Worm (Caenorhabditis elegans): Measurements from ENCODE around the gene F11C7.6.

F11C7.6 gene

DNA sequence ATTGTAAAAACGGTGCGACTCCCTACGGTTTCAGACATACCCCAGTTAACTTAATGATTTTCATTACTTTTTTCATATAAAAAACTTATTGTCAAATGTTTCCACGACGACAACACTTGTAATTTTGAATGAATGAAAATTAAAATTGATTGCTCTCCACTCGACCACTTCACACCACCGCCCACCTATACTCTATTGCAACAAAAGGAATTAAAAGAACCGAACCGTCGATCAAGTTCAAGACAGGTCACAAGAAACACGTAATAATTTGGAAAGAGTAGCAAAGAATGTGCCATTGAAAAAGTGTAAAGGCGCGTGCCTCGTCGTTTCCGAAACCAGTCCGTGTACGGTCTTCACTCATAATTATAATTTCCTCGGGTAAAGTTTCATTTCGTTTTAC, 38.8 kb upstream of the F11C7.6 start, which contains the start of gene F10D7.11:
TSS of gene F10D7.11 (plus strand) at position 301 of the 400 bp plus-strand sequence.
- TF ChIP-seq hlh-13 (GFP tag; optimal IDR thresholded peaks at IDR 0.05) (no peak), hlh-15 (tag; optimal IDR thresholded peaks at IDR 0.05) (no peak)

DNA sequence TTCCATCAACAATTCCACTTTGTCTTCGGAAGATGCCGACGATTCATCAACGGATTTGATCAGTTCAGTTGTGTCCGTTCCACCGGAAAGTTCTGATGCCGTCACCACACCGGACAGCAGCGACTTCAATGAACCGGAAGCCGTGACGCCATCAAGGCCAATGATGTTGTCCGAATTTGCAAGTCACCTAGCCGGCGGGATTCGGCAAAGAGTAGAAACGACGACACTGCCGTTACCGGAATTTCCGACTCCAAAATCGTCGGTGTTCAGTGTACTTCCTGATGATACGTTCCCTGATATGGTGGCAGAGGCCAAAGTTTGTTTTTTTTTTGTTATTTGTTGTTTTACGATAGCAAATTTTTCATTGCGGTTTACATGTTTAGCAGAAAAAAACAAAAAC, 37.9 kb upstream of the F11C7.6 start:
- TF ChIP-seq ceh-22 (tag; optimal IDR thresholded peaks at IDR 0.05) = no peak
- TF ChIP-seq ceh-24 (tag; optimal IDR thresholded peaks at IDR 0.05) = no peak
- TF ChIP-seq fkh-10 (GFP tag; optimal IDR thresholded peaks at IDR 0.05) = no peak
- no peak for TF ChIP-seq K02D7.2 (tag; optimal IDR thresholded peaks at IDR 0.05)
- no peak for TF ChIP-seq ceh-19 (GFP tag; optimal IDR thresholded peaks at IDR 0.05)
- no peak for TF ChIP-seq ceh-31 (tag; optimal IDR thresholded peaks at IDR 0.05)
- no peak for TF ChIP-seq lim-6 (tag; optimal IDR thresholded peaks at IDR 0.05)
- TF ChIP-seq elt-2 (tag; optimal IDR thresholded peaks at IDR 0.05) = no peak
- TF ChIP-seq eyg-1 (tag; optimal IDR thresholded peaks at IDR 0.05) = no peak
- TF ChIP-seq pax-1 (tag; optimal IDR thresholded peaks at IDR 0.05) = no peak
- no peak for TF ChIP-seq ceh-14 (tag; optimal IDR thresholded peaks at IDR 0.05)
- TF ChIP-seq ceh-18 (tag; optimal IDR thresholded peaks at IDR 0.05) = no peak
- TF ChIP-seq pqm-1 (tag; optimal IDR thresholded peaks at IDR 0.05) = no peak
- TF ChIP-seq pha-4 (tag; optimal IDR thresholded peaks at IDR 0.05) = no peak

DNA sequence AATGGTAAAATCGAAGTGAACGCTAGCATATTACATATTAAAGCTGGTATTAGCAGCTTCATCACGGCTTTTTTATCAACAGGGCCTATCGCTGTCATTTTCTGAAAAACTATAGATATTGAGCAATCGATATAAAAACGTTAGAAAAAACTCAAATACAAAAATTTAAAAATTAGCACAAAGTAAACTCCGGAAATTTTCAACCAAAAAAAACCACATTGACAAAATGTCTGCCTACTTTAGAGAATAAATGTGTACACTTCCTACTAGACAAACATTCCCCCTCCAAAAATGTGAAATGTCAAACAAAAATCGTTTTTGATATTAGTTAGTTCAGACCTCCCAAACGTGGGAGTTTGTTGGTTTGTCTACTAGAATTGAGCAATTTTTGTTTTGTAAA, 32.8 kb upstream of the F11C7.6 start, which contains the start of gene mfsd-10:
TSS of gene mfsd-10 (minus strand) at position 101 of the 400 bp plus-strand sequence.
- no peak for TF ChIP-seq dve-1 (tag; optimal IDR thresholded peaks at IDR 0.05)
- no peak for TF ChIP-seq pqm-1 (tag; optimal IDR thresholded peaks at IDR 0.05)
- no peak for TF ChIP-seq pat-9 (tag; optimal IDR thresholded peaks at IDR 0.05)
- TF ChIP-seq ref-2 (tag; optimal IDR thresholded peaks at IDR 0.05) = no peak
- no peak for TF ChIP-seq ceh-31 (tag; optimal IDR thresholded peaks at IDR 0.05)
- no peak for TF ChIP-seq elt-4 (tag; optimal IDR thresholded peaks at IDR 0.05)
- no peak for TF ChIP-seq C08G9.2 (tag; optimal IDR thresholded peaks at IDR 0.05)
- no peak for TF ChIP-seq ceh-24 (tag; optimal IDR thresholded peaks at IDR 0.05)
- TF ChIP-seq odd-2 (tag; optimal IDR thresholded peaks at IDR 0.05) = no peak
- no peak for TF ChIP-seq fkh-10 (GFP tag; optimal IDR thresholded peaks at IDR 0.05)
- no peak for TF ChIP-seq unc-3 (GFP tag; conservative IDR thresholded peaks at IDR 0.05)
- TF ChIP-seq unc-3 (tag; optimal IDR thresholded peaks at IDR 0.05) = no peak
- TF ChIP-seq hlh-6 (tag; optimal IDR thresholded peaks at IDR 0.05) = no peak
- TF ChIP-seq mec-3 (tag; optimal IDR thresholded peaks at IDR 0.05; ENCODE audit: borderline replicate concordance) = no peak
- TF ChIP-seq lin-11 (tag; optimal IDR thresholded peaks at IDR 0.05) = no peak
- no peak for TF ChIP-seq ceh-48 (tag; optimal IDR thresholded peaks at IDR 0.05)
- TF ChIP-seq hlh-30 (tag; optimal IDR thresholded peaks at IDR 0.05; ENCODE audit: insufficient read depth) = no peak
- no peak for TF ChIP-seq elt-2 (tag; optimal IDR thresholded peaks at IDR 0.05)

DNA sequence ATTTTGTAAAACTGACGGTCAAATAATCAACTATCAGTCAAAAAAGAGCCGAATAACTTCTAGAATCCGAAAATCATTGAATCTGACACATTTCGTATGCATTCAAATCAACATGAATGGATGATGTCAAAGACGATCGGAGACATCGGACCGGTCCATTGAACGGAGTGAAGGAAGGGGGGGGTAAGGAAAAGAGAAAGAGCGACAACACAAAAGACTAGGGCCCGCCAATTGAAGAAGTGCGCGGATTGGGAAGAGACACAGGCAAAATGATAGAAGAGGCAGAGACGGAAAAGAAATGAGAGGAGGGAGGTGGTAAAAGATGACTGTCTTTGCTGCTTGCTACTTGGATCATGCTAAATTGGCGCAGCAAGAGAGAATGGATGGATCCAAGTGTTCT, 31.9 kb upstream of the F11C7.6 start:
- TF ChIP-seq sdc-2 (tag; optimal IDR thresholded peaks at IDR 0.05) (peak; percentile 46), pat-9 (tag; optimal IDR thresholded peaks at IDR 0.05) (no peak), hlh-30 (tag; optimal IDR thresholded peaks at IDR 0.05; ENCODE audit: insufficient read depth) (no peak), pha-4 (tag; optimal IDR thresholded peaks at IDR 0.05) (no peak), ceh-31 (tag; optimal IDR thresholded peaks at IDR 0.05) (peak; percentile 23), mec-3 (tag; optimal IDR thresholded peaks at IDR 0.05; ENCODE audit: borderline replicate concordance) (no peak), nfya-1 (tag; optimal IDR thresholded peaks at IDR 0.05) (peak; percentile 73), unc-42 (tag; optimal IDR thresholded peaks at IDR 0.05) (no peak), ceh-45 (GFP tag; IDR thresholded peaks at IDR 0.05) (no peak), lim-6 (tag; optimal IDR thresholded peaks at IDR 0.05) (no peak), unc-55 (GFP tag; optimal IDR thresholded peaks at IDR 0.05) (peak; percentile 48), tbx-2 (tag; optimal IDR thresholded peaks at IDR 0.05) (peak; percentile 20), hlh-15 (tag; optimal IDR thresholded peaks at IDR 0.05) (no peak), sox-2 (GFP tag; IDR thresholded peaks at IDR 0.05) (peak; percentile 58), C08G9.2 (tag; optimal IDR thresholded peaks at IDR 0.05) (peak; percentile 1), hlh-6 (tag; optimal IDR thresholded peaks at IDR 0.05) (peak; percentile 49), ceh-9 (tag; optimal IDR thresholded peaks at IDR 0.05) (no peak)
